Fruit fly (Drosophila melanogaster) whole organism, wandering third instar larva: Measurements from ENCODE around the gene ACXB.

Experiments
- Abd-B ChIP-seq: fragments of >200 bp; optimal IDR thresholded peaks from 2 replicates; lab custom pipeline; 2017; ENCODE audit warnings: missing biosample characterization, missing genetic modification characterization
- Dfd ChIP-seq: fragments of >200 bp; optimal IDR thresholded peaks from 2 replicates; lab custom pipeline; 2017; ENCODE audit warnings: missing biosample characterization, missing genetic modification characterization
- Hr78 ChIP-seq: fragments of >200 bp; optimal IDR thresholded peaks from 2 replicates; lab custom pipeline; 2017; ENCODE audit warnings: missing biosample characterization, missing genetic modification characterization
- N ChIP-seq: fragments of >200 bp; optimal IDR thresholded peaks from 2 replicates; lab custom pipeline; 2018; ENCODE audit warnings: missing biosample characterization, missing external identifiers, missing genetic modification characterization
- OdsH ChIP-seq: fragments of 200-800 bp; sonication (Bioruptor generic); optimal IDR thresholded peaks from 2 replicates; lab custom pipeline; 2016; ENCODE audit warnings: missing biosample characterization, mild to moderate bottlenecking, missing genetic modification characterization
- brk ChIP-seq: fragments of 200-800 bp; sonication (Bioruptor generic); optimal IDR thresholded peaks from 2 replicates; lab custom pipeline; 2016; ENCODE audit warnings: missing biosample characterization, mild to moderate bottlenecking, missing genetic modification characterization
- ey ChIP-seq: fragments of 200-800 bp; sonication (Bioruptor generic); optimal IDR thresholded peaks from 2 replicates; lab custom pipeline; 2016; ENCODE audit warnings: missing biosample characterization, missing genetic modification characterization
- fru ChIP-seq: fragments of 200-800 bp; sonication (Bioruptor generic); optimal IDR thresholded peaks from 3 replicates; lab custom pipeline; 2016; ENCODE audit warnings: missing biosample characterization, mild to moderate bottlenecking, missing genetic modification characterization
- h ChIP-seq: fragments of 200-800 bp; sonication (Bioruptor generic); optimal IDR thresholded peaks from 3 replicates; lab custom pipeline; 2016; ENCODE audit warnings: missing biosample characterization, mild to moderate bottlenecking, missing genetic modification characterization
- pan ChIP-seq: fragments of >200 bp; optimal IDR thresholded peaks from 2 replicates; lab custom pipeline; 2017
- psq ChIP-seq: fragments of 200-800 bp; sonication (Bioruptor generic); optimal IDR thresholded peaks from 3 replicates; lab custom pipeline; 2017; ENCODE audit warnings: missing biosample characterization, mild to moderate bottlenecking, missing genetic modification characterization, moderate library complexity

DNA sequence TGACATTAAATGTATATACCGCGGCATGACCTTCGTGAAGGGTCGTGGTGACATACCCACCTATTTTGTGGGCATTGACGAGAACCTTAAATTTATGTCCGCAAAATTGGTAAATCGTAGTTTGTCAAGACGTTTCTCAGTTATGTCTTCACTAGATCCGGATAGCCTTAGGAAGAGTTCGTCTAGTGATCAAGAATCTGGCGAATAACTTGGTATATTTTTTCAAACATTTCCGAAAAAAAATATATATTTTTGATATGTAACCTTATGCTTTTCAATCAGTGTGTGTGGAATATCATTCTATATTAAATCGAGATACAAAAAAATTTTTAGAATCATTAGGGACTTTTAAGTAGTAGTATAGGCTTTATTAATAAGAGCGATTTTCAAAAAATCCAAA lies at the start of gene ACXB:
- TF ChIP-seq pan (no peak), Hr78 (GFP tag; lab: Kevin White, UChicago) (no peak), ey (GFP tag; lab: Kevin White, UChicago) (no peak), Dfd (GFP tag; lab: Kevin White, UChicago) (no peak), psq (GFP tag; lab: Kevin White, UChicago) (no peak), brk (GFP tag; lab: Kevin White, UChicago) (no peak), h (no peak), Abd-B (GFP tag; lab: Kevin White, UChicago) (no peak), N (GFP tag; lab: Kevin White, UChicago) (no peak), fru (GFP tag; lab: Kevin White, UChicago) (no peak), OdsH (no peak)
